Fruit fly (Drosophila melanogaster): ENCODE measurements around the gene CG8664.
A peak's percentile ranks its signal among the peaks of the same experiment; 100 is the strongest.

The CG8664 gene

DNA sequence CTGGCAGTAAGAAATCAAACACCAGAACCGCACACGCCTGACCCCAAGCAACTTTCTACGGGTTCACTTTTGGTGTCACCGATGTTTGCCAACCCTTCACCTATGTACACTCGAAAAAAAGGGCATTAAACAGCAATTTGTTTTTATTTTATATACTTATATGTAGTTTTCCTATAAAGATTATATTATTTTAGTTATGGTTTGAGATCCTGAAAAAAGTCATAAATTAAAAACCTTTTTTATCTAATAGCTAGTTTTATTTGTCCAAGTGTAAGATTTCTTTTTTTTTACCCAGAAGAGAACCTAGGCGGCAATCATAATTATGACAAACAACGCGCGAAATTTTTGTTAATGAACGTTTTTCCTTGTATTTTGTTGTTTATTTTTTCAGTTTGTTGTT lies 10.9 kb upstream of the CG8664 start (continued):
- TF ChIP-seq h (optimal IDR thresholded peaks at IDR 0.05) (no peak), rib (GFP tag; IDR thresholded peaks at IDR 0.05) (no peak), tap (tag; optimal IDR thresholded peaks at IDR 0.05) (peak; percentile 50), CG31441 (GFP tag; IDR thresholded peaks at IDR 0.05) (peak; percentile 78), Bdp1 (GFP tag; optimal IDR thresholded peaks at IDR 0.05) (no peak), gsb (GFP tag; IDR thresholded peaks at IDR 0.05) (no peak), Lhr (GFP tag; optimal IDR thresholded peaks at IDR 0.05) (no peak), sqz (GFP tag; optimal IDR thresholded peaks at IDR 0.05) (peak; percentile 22), CG1647 (GFP tag; optimal IDR thresholded peaks at IDR 0.05) (no peak), crol (GFP tag; IDR thresholded peaks at IDR 0.05) (no peak), CG9797 (GFP tag; optimal IDR thresholded peaks at IDR 0.05) (no peak), grn (GFP tag; optimal IDR thresholded peaks at IDR 0.05) (no peak), CG3163 (GFP tag; optimal IDR thresholded peaks at IDR 0.05) (no peak), ci (GFP tag; IDR thresholded peaks at IDR 0.05) (0 out of 3 replicates have a peak, but pooled peaks have one; percentile 12), caup (GFP tag; optimal IDR thresholded peaks at IDR 0.05; ENCODE audit: severe bottlenecking) (peak; percentile 9), cwo (GFP tag; optimal IDR thresholded peaks at IDR 0.05) (peak; percentile 44), CG11085 (GFP tag; IDR thresholded peaks at IDR 0.05) (no peak), Fer1 (GFP tag; optimal IDR thresholded peaks at IDR 0.05) (peak; percentile 34), CG8359 (GFP tag; optimal IDR thresholded peaks at IDR 0.05; ENCODE audit: borderline replicate concordance) (no peak), CG8924 (tag; optimal IDR thresholded peaks at IDR 0.05) (peak; percentile 48), CG8944 (GFP tag; optimal IDR thresholded peaks at IDR 0.05) (no peak), CG12391 (tag; optimal IDR thresholded peaks at IDR 0.05) (peak; percentile 51), CG10321 (GFP tag; IDR thresholded peaks at IDR 0.05) (0 out of 2 replicates have a peak, but pooled peaks have one; percentile 25), CG12659 (GFP tag; optimal IDR thresholded peaks at IDR 0.05) (peak; percentile 6), CG33557 (GFP tag; optimal IDR thresholded peaks at IDR 0.05) (no peak), HLHmδ (GFP tag; optimal IDR thresholded peaks at IDR 0.05) (no peak), CG32532 (GFP tag; IDR thresholded peaks at IDR 0.05) (peak; percentile 67), org-1 (GFP tag; optimal IDR thresholded peaks at IDR 0.05) (no peak), nau (GFP tag; optimal IDR thresholded peaks at IDR 0.05) (no peak), CG8388 (GFP tag; optimal IDR thresholded peaks at IDR 0.05) (peak; percentile 28), stc (GFP tag; IDR thresholded peaks at IDR 0.05) (peak; percentile 43; the same call in 1 of the 2 replicates), Ssrp (tag; optimal IDR thresholded peaks at IDR 0.05) (peak; percentile 7), lov (optimal IDR thresholded peaks at IDR 0.05) (no peak), lov (GFP tag; IDR thresholded peaks at IDR 0.05) (no peak)

dm6 chrX:17292050-17292730 lies 9.7 kb upstream of the CG8664 start:
- TF ChIP-seq CG8924 (tag; optimal IDR thresholded peaks at IDR 0.05) (peak; percentile 85), hb (GFP tag; IDR thresholded peaks at IDR 0.05; ENCODE audit: partially characterized antibody) (no peak), B-H1 (GFP tag; IDR thresholded peaks at IDR 0.05) (peak; percentile 25; the same call in 1 of the 3 replicates), Atf6 (GFP tag; IDR thresholded peaks at IDR 0.05) (peak; percentile 73), Taf1 (GFP tag; IDR thresholded peaks at IDR 0.05) (no peak), Oli (tag; optimal IDR thresholded peaks at IDR 0.05) (peak; percentile 85), Atf-2 (GFP tag; optimal IDR thresholded peaks at IDR 0.05) (peak; percentile 37), scrt (GFP tag; optimal IDR thresholded peaks at IDR 0.05) (peak; percentile 59), Ssrp (tag; optimal IDR thresholded peaks at IDR 0.05) (peak; percentile 64), CG10979 (tag; optimal IDR thresholded peaks at IDR 0.05) (peak; percentile 55), sc (optimal IDR thresholded peaks at IDR 0.05) (no peak), sc (GFP tag; optimal IDR thresholded peaks at IDR 0.05) (peak; percentile 5), CG15269 (tag; optimal IDR thresholded peaks at IDR 0.05) (peak; percentile 83), CG6813 (GFP tag; optimal IDR thresholded peaks at IDR 0.05) (peak; percentile 63), exex (tag; optimal IDR thresholded peaks at IDR 0.05) (peak; percentile 97), HLHmδ (GFP tag; optimal IDR thresholded peaks at IDR 0.05) (no peak), otp (GFP tag; IDR thresholded peaks at IDR 0.05) (no peak), nmo (GFP tag; optimal IDR thresholded peaks at IDR 0.05) (peak; percentile 77), CG11560 (tag; IDR thresholded peaks at IDR 0.05) (no peak), CG7357 (GFP tag; IDR thresholded peaks at IDR 0.05) (peak; percentile 56)
